Worm (Caenorhabditis elegans): Measurements from ENCODE around the gene ZC239.3.

Gene ZC239.3

DNA sequence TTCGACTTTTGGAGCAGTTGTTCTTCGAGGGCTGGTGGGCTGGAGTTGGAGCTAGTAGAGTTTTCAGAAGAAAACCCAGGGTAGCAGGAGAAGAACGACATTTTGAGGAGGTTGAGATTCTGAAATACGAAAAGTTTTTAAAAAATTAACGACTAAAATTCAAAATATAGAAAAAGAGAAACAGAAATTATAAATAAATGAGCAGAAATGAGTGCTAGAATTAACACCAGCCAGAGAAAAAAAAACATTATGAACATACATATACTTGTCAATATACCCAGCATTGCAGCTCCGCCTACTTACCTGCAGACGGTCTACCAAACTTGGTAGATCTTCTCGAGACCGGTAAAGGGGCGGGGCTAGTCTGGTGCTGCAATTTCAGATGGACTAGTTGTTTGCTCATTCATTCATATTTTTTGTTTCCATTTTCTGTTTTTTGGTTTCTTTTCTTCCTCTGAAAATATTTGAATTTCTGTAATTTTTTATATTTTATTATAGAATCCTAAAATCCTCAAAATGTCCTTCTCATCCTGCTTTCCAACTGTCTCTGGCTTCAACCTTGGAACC, 9.4 kb upstream of the ZC239.3 start, which contains the start of the genes ZC239.20 and ZC239.21:
Gene ZC239.20, minus strand, starts transcription at position 101 of the 567 bp plus-strand sequence.
Gene ZC239.21, plus strand, starts transcription at position 517 of the 567 bp plus-strand sequence.
- TF ChIP-seq nhr-2 (tag; optimal IDR thresholded peaks at IDR 0.05) (no peak), ceh-39 (tag; optimal IDR thresholded peaks at IDR 0.05) (no peak), mls-2 (tag; optimal IDR thresholded peaks at IDR 0.05) (no peak), nhr-28 (tag; optimal IDR thresholded peaks at IDR 0.05) (no peak), elt-1 (tag; optimal IDR thresholded peaks at IDR 0.05; ENCODE audit: borderline replicate concordance, insufficient read depth) (no peak), mab-5 (tag; optimal IDR thresholded peaks at IDR 0.05) (no peak), ceh-43 (GFP tag; optimal IDR thresholded peaks at IDR 0.05) (no peak), sem-2 (GFP tag; optimal IDR thresholded peaks at IDR 0.05) (no peak), unc-62 (GFP tag; optimal IDR thresholded peaks at IDR 0.05) (no peak), bed-3 (GFP tag; optimal IDR thresholded peaks at IDR 0.05) (no peak)

DNA sequence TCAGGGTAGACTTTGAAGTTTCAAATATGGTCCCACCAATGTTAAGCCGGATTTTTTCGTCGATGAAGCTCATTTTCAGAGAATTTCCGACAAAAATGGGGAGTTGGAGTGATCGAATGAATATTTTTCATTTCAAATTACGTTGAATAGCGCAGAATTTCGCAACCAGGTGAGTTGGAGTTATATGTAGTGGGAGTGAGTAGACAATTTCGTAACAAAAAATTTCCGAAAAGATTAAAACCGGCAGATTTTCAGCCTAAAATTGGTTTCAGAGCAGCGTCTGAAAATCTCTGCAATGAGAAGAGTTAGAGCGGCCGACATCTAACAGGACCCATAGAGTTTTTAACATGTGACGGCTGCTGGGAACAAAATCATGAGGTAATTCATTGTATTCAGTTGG, 7.2 kb upstream of the ZC239.3 start, which contains the start of gene sdz-35:
Gene sdz-35, minus strand, starts transcription at position 101 of the 400 bp plus-strand sequence.
- TF ChIP-seq mep-1 (tag; optimal IDR thresholded peaks at IDR 0.05) (no peak), sem-2 (GFP tag; optimal IDR thresholded peaks at IDR 0.05) (no peak), elt-1 (tag; optimal IDR thresholded peaks at IDR 0.05; ENCODE audit: borderline replicate concordance, insufficient read depth) (no peak), unc-120 (tag; optimal IDR thresholded peaks at IDR 0.05; ENCODE audit: poor library complexity, severe bottlenecking) (no peak), sptf-1 (tag; optimal IDR thresholded peaks at IDR 0.05) (no peak), cnd-1 (tag; optimal IDR thresholded peaks at IDR 0.05) (no peak), elt-3 (tag; optimal IDR thresholded peaks at IDR 0.05) (no peak), hlh-1 (tag; optimal IDR thresholded peaks at IDR 0.05) (no peak), flh-1 (GFP tag; optimal IDR thresholded peaks at IDR 0.05) (no peak), ham-2 (GFP tag; optimal IDR thresholded peaks at IDR 0.05) (no peak), unc-39 (tag; optimal IDR thresholded peaks at IDR 0.05) (no peak)

DNA sequence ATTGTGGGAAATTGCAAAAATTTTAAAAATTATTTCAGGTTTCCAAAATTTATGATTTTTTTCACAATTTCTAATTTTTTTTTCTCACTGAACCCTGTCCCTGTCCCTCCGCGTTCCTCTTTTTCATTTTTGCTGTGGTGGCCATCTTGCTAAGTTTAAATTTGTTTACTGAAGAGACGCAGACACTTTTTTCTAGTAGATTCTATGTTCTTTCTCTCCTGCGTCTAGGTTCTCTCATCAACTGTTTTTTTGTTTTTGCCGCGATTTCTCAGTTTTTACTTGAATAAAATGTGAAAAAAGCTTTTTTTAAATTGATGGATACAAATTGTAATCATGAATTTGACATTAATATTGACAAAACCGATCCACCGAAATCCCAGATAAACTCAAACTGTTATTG, 6.6 kb upstream of the ZC239.3 start, which contains the start of gene ZC239.6:
Gene ZC239.6, plus strand, starts transcription at position 381 of the 400 bp plus-strand sequence.
- TF ChIP-seq ceh-39 (tag; optimal IDR thresholded peaks at IDR 0.05) (no peak), flh-1 (GFP tag; optimal IDR thresholded peaks at IDR 0.05) (no peak), nhr-237 (tag; optimal IDR thresholded peaks at IDR 0.05) (no peak)

DNA sequence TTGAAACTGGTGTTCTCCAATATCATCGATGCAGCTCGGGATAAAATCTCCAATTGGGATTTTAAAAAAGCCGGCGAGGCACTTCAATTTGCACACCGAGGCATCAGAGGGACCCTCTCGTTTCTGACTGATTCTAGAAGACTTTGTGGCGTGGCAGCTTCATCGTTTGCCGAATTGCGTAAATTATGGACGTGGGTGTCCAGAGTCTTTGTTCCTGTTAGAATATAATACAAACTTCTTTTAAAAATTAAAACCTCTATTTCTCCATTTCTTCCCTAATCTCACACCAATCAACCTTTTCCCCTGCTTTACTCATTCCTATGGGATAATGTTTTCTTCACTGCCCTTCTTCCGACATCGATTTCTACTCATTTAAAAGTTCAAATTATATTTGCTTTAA, 5.5 kb upstream of the ZC239.3 start, which contains the start of gene ZC239.5:
Gene ZC239.5, plus strand, starts transcription at position 301 of the 400 bp plus-strand sequence.
- TF ChIP-seq pha-4 (tag; optimal IDR thresholded peaks at IDR 0.05) (no peak), lin-13 (tag; optimal IDR thresholded peaks at IDR 0.05) (no peak), hlh-1 (tag; optimal IDR thresholded peaks at IDR 0.05) (no peak), cnd-1 (tag; optimal IDR thresholded peaks at IDR 0.05) (no peak), zip-8 (tag; optimal IDR thresholded peaks at IDR 0.05) (no peak), bed-3 (GFP tag; optimal IDR thresholded peaks at IDR 0.05) (no peak), flh-1 (GFP tag; optimal IDR thresholded peaks at IDR 0.05) (no peak), nhr-2 (tag; optimal IDR thresholded peaks at IDR 0.05) (no peak), ceh-43 (GFP tag; optimal IDR thresholded peaks at IDR 0.05) (no peak), blmp-1 (tag; optimal IDR thresholded peaks at IDR 0.05) (no peak), mep-1 (tag; optimal IDR thresholded peaks at IDR 0.05) (no peak)

DNA sequence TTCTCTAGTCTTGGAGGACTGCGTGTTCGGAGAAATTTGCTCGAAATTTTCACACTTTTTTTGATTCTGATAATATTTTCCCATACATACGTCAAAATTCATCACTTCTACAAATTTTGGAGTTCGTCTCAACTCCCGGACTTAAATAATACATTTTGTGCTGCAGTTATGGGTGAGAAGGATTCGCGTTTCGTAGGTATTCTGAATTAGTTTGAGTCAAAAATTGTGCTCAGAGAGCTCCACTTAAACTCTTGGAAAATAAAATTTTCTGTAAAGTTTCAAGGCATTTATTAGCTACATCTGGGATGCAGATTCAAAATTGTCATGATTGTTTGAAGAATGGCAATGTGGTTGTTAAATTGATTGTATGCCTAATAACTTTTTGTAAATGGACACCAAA, 2.0 kb upstream of the ZC239.3 start, which contains the start of gene ZC239.4:
Gene ZC239.4, plus strand, starts transcription at position 301 of the 400 bp plus-strand sequence.
- no peak for TF ChIP-seq flh-1 (GFP tag; optimal IDR thresholded peaks at IDR 0.05)
- TF ChIP-seq snpc-4 (tag; optimal IDR thresholded peaks at IDR 0.05), result no peak
- TF ChIP-seq pha-4 (tag; optimal IDR thresholded peaks at IDR 0.05), result no peak
- no peak for TF ChIP-seq bed-3 (GFP tag; optimal IDR thresholded peaks at IDR 0.05)
- no peak for TF ChIP-seq blmp-1 (tag; optimal IDR thresholded peaks at IDR 0.05)
- TF ChIP-seq cnd-1 (tag; optimal IDR thresholded peaks at IDR 0.05), result no peak
- no peak for TF ChIP-seq ces-1 (GFP tag; optimal IDR thresholded peaks at IDR 0.05)
- TF ChIP-seq ceh-43 (GFP tag; optimal IDR thresholded peaks at IDR 0.05), result no peak
- TF ChIP-seq ceh-83 (GFP tag; optimal IDR thresholded peaks at IDR 0.05), result no peak
- no peak for TF ChIP-seq unc-120 (tag; optimal IDR thresholded peaks at IDR 0.05; ENCODE audit: poor library complexity, severe bottlenecking)
- no peak for TF ChIP-seq sem-2 (GFP tag; optimal IDR thresholded peaks at IDR 0.05)
- no peak for TF ChIP-seq ham-2 (GFP tag; optimal IDR thresholded peaks at IDR 0.05)
- no peak for TF ChIP-seq elt-1 (tag; optimal IDR thresholded peaks at IDR 0.05; ENCODE audit: borderline replicate concordance, insufficient read depth)
- TF ChIP-seq nhr-2 (tag; optimal IDR thresholded peaks at IDR 0.05), result no peak
- TF ChIP-seq nhr-76 (tag; optimal IDR thresholded peaks at IDR 0.05), result no peak
- no peak for TF ChIP-seq nhr-12 (tag; optimal IDR thresholded peaks at IDR 0.05)
- no peak for TF ChIP-seq unc-39 (tag; optimal IDR thresholded peaks at IDR 0.05)
- TF ChIP-seq nhr-237 (tag; optimal IDR thresholded peaks at IDR 0.05), result no peak

Data from whole organism, mixed stage, embryonic.